Worm (Caenorhabditis elegans) whole organism, L2 larva: Measurements from ENCODE around the gene zmp-2.

Experiments
- lsy-2 ChIP-seq, 2 experiments: fragments of 150-350 bp in 1 of 2; sonication (generic microtip) in 1 of 2; optimal IDR thresholded peaks; 2 replicates each; lab custom pipeline; 2014 to 2017; ENCODE audit warnings: missing biosample characterization in 2 of 2, missing genetic modification characterization in 2 of 2
- nhr-25 ChIP-seq: fragments of 150-350 bp; sonication (generic microtip); optimal IDR thresholded peaks from 3 replicates; lab custom pipeline; 2014; ENCODE audit warnings: missing biosample characterization, missing genetic modification characterization
- zag-1 ChIP-seq: fragments of 150-350 bp; optimal IDR thresholded peaks from 2 replicates; lab custom pipeline; 2014; ENCODE audit warnings: missing biosample characterization, missing genetic modification characterization

DNA sequence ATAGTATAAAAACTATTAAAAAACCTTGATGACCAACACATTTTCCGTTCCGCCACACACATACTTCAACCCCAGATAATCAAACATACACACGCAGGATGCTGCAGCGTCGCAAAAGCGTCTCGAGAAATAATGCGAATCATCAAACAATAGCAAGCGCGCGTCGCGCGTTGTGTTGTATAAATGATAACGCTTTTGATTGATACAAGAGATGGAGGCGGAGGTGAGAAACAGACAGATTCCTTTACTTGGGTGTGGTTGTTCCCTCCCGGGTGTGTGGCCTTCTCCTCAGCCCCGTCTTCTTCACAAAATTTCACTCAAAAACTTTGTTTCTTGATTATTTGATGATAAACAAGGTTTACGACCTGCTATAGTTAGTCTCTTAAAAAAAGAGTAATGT lies 39.9 kb downstream of the zmp-2 start:
- TF ChIP-seq zag-1 (tag; lab: Kevin White, UChicago) = no peak
- no peak for TF ChIP-seq lsy-2 (tag; optimal IDR thresholded peaks at IDR 0.05; lab: Kevin White, UChicago)
- no peak for TF ChIP-seq nhr-25 (tag; lab: Kevin White, UChicago)
